Worm (Caenorhabditis elegans): ENCODE results near the gene enu-3.1.

DNA sequence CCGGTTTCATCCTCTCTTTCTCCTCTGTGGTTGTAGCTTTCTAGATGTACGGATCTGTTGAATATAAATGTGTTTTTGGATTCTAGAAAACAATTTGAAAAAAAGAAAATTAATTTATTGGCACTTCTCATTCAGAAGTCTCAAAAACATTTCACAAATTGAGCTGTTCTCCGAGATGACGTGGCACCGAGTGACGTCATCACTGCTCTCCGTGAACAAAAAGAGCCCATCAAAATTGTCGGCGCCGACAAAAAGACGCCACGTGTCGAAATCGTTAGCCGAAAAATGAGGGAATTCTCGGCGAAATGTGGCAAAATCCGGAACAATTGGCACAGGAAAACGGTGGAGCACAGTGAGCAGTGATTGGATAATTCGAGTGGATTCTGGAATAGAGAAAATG lies 14.4 kb upstream of the enu-3.1 start:
- TF ChIP-seq ceh-31 (tag; optimal IDR thresholded peaks at IDR 0.05) = no peak
- no peak for TF ChIP-seq nhr-232 (tag; optimal IDR thresholded peaks at IDR 0.05)
- TF ChIP-seq npax-4 (tag; optimal IDR thresholded peaks at IDR 0.05) = no peak
- no peak for TF ChIP-seq tbx-2 (tag; optimal IDR thresholded peaks at IDR 0.05)
- no peak for TF ChIP-seq ceh-48 (tag; optimal IDR thresholded peaks at IDR 0.05)
